Worm (Caenorhabditis elegans) whole organism, L3 larva: ENCODE data around the gene srd-39.

Source experiments
- mdl-1 ChIP-seq: fragments of 150-350 bp; optimal IDR thresholded peaks from 2 replicates; lab custom pipeline; 2014; ENCODE audit warnings: missing biosample characterization, missing genetic modification characterization
- nhr-23 ChIP-seq: fragments of 150-350 bp; optimal IDR thresholded peaks from 2 replicates; lab custom pipeline; 2014; ENCODE audit warnings: missing biosample characterization, missing genetic modification reagents, missing genetic modification characterization
- pha-4 ChIP-seq: fragments of 150-350 bp; optimal IDR thresholded peaks from 2 replicates; lab custom pipeline; 2014; ENCODE audit warnings: missing biosample characterization, missing genetic modification reagents, missing genetic modification characterization
- zag-1 ChIP-seq: fragments of 150-350 bp; optimal IDR thresholded peaks from 2 replicates; lab custom pipeline; 2014; ENCODE audit warnings: missing biosample characterization, missing genetic modification characterization

- no peak for TF ChIP-seq zag-1 (tag; lab: Kevin White, UChicago)
- no peak for TF ChIP-seq mdl-1
- TF ChIP-seq nhr-23: no peak
- no peak for TF ChIP-seq pha-4
Measured at ce11 chrX:13288715-13289114, 11.7 kb downstream of the srd-39 start, which contains the start of gene R04D3.4.
